Fruit fly (Drosophila melanogaster): Measurements from ENCODE around the gene CG13070.

DNA sequence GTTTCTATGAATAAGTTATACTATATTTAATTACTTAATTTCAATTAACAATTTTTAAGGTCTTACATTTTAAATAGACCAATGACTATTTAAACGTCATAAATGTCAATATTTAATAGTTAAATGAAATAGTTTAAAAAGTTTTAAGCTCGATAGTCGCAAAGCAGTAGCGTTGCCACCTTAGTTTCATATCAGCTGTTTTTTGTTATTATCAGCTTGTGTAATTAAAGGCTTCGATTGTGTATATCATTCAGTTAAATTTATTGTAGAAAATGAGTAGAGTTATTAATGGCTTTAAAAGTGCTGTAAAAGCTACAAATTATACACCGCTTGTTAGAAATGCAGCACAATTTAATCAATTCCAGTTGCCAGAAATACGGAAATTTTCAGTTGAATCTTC, 30.2 kb upstream of the CG13070 start, which contains the start of gene Hsc20:
- TF ChIP-seq ttk (optimal IDR thresholded peaks at IDR 0.05) (no peak), psq (optimal IDR thresholded peaks at IDR 0.05) (no peak), Myc (optimal IDR thresholded peaks at IDR 0.05) (no peak), insv (optimal IDR thresholded peaks at IDR 0.05) (no peak), h (optimal IDR thresholded peaks at IDR 0.05) (no peak)

Measured in Kc167 (cell line).